Fruit fly (Drosophila melanogaster) whole organism, pupa: ENCODE data around the gene CG7985.

ENCODE experiments used
- CG12605 ChIP-seq: fragments of 200-800 bp; sonication (Bioruptor generic); IDR thresholded peaks from 2 replicates; pipeline ENCODE4 v1.3.6; 2022; ENCODE audit warnings: missing biosample characterization, missing genetic modification characterization
- CG14655 ChIP-seq: fragments of 200-800 bp; sonication (Bioruptor generic); optimal IDR thresholded peaks from 3 replicates; lab custom pipeline; 2017; ENCODE audit warnings: mild to moderate bottlenecking, missing biosample characterization, missing genetic modification reagents, missing genetic modification characterization
- CG15710 ChIP-seq: fragments of 200-800 bp; sonication (Bioruptor generic); optimal IDR thresholded peaks from 2 replicates; lab custom pipeline; 2018; ENCODE audit warnings: missing biosample characterization, mild to moderate bottlenecking, missing genetic modification characterization, moderate library complexity
- CG17806 ChIP-seq: fragments of 200-800 bp; sonication (Bioruptor generic); optimal IDR thresholded peaks from 2 replicates; lab custom pipeline; 2018; ENCODE audit warnings: missing biosample characterization, mild to moderate bottlenecking, missing genetic modification characterization, moderate library complexity
- CG34367 ChIP-seq: fragments of 200-800 bp; sonication (Bioruptor generic); optimal IDR thresholded peaks from 2 replicates; lab custom pipeline; 2018; ENCODE audit warnings: missing biosample characterization, mild to moderate bottlenecking, missing genetic modification characterization
- CG8159 ChIP-seq: fragments of 200-800 bp; sonication (Bioruptor generic); optimal IDR thresholded peaks from 3 replicates; lab custom pipeline; 2018; ENCODE audit warnings: missing biosample characterization, mild to moderate bottlenecking, missing genetic modification characterization, moderate library complexity
- CG9948 ChIP-seq: fragments of 200-800 bp; sonication (Bioruptor generic); optimal IDR thresholded peaks from 2 replicates; lab custom pipeline; 2018; ENCODE audit warnings: missing biosample characterization, mild to moderate bottlenecking, missing genetic modification characterization, moderate library complexity
- fd96Ca ChIP-seq: fragments of 200-800 bp; sonication (Bioruptor generic); IDR thresholded peaks from 3 replicates; pipeline ENCODE4 v1.3.6; 2022; ENCODE audit warnings: missing biosample characterization, missing genetic modification characterization

dm6 chr3R:18245044-18245596 lies 45.5 kb downstream of the CG7985 start:
- TF ChIP-seq CG15710 (tag; lab: Kevin White, UChicago) (no peak), CG14655 (GFP tag; lab: Kevin White, UChicago) (no peak), CG12605 (GFP tag; lab: Robert Waterston, UW) (no peak), CG17806 (tag; lab: Kevin White, UChicago) (no peak), fd96Ca (GFP tag; lab: Robert Waterston, UW) (no peak), CG8159 (tag; lab: Kevin White, UChicago) (no peak), CG9948 (tag; lab: Kevin White, UChicago) (no peak), CG34367 (no peak)
